Worm (Caenorhabditis elegans): Measurements from ENCODE around the gene twk-40.

ce11 chrIII:13439415-13439814 is 52.9 kb downstream of the twk-40 start, which contains the start of gene ciao-2B:
- TF ChIP-seq nhr-28 (tag; optimal IDR thresholded peaks at IDR 0.05), result no peak
- no peak for TF ChIP-seq sptf-1 (tag; optimal IDR thresholded peaks at IDR 0.05)
- no peak for TF ChIP-seq mep-1 (tag; optimal IDR thresholded peaks at IDR 0.05)
- no peak for TF ChIP-seq lsy-2 (tag; optimal IDR thresholded peaks at IDR 0.05)
- TF ChIP-seq hlh-1 (tag; optimal IDR thresholded peaks at IDR 0.05), result no peak
- TF ChIP-seq elt-3 (tag; optimal IDR thresholded peaks at IDR 0.05), result no peak
- no peak for TF ChIP-seq elt-1 (tag; optimal IDR thresholded peaks at IDR 0.05; ENCODE audit: borderline replicate concordance, insufficient read depth)
- no peak for TF ChIP-seq pha-4 (tag; optimal IDR thresholded peaks at IDR 0.05)
- TF ChIP-seq cnd-1 (tag; optimal IDR thresholded peaks at IDR 0.05), result no peak
- TF ChIP-seq snpc-4 (tag; optimal IDR thresholded peaks at IDR 0.05), result no peak
- TF ChIP-seq nhr-237 (tag; optimal IDR thresholded peaks at IDR 0.05), result no peak

Measured in whole organism, mixed stage, embryonic.